Worm (Caenorhabditis elegans) whole organism, early embryonic: ENCODE measurements around the gene ain-1.

Experiments
- B0310.2 ChIP-seq: sonication (generic microtip); optimal IDR thresholded peaks from 2 replicates; lab custom pipeline; 2016; ENCODE audit warnings: mild to moderate bottlenecking, missing genetic modification characterization, missing compliant biosample characterization
- F13C5.2 ChIP-seq: sonication (generic microtip); optimal IDR thresholded peaks from 2 replicates; lab custom pipeline; 2017; ENCODE audit warnings: mild to moderate bottlenecking, missing genetic modification characterization, inconsistent platforms, missing compliant biosample characterization
- aly-1 ChIP-seq: sonication (generic microtip); optimal IDR thresholded peaks from 2 replicates; lab custom pipeline; 2016; ENCODE audit warnings: missing genetic modification characterization, missing compliant biosample characterization
- ama-1 ChIP-seq: fragments of 150-350 bp; optimal IDR thresholded peaks from 2 replicates; lab custom pipeline; 2014
- ceh-13 ChIP-seq: fragments of 200-800 bp; sonication (Bioruptor generic); optimal IDR thresholded peaks from 2 replicates; lab custom pipeline; 2018; ENCODE audit warnings: mild to moderate bottlenecking, missing genetic modification characterization, missing compliant biosample characterization
- ceh-36 ChIP-seq: sonication (generic microtip); optimal IDR thresholded peaks from 2 replicates; lab custom pipeline; 2016; ENCODE audit warnings: missing genetic modification characterization, inconsistent platforms, missing compliant biosample characterization
- ets-7 ChIP-seq: sonication (generic microtip); optimal IDR thresholded peaks from 2 replicates; lab custom pipeline; 2016; ENCODE audit warnings: missing genotype, missing genetic modification characterization, missing compliant biosample characterization
- flt-1 ChIP-seq: fragments of 200-800 bp; sonication (Bioruptor generic); IDR thresholded peaks from 2 replicates; pipeline ENCODE4 v1.3.6; 2022; ENCODE audit warnings: missing genetic modification characterization, missing compliant biosample characterization
- hmbx-1 ChIP-seq: sonication (generic microtip); optimal IDR thresholded peaks from 2 replicates; lab custom pipeline; 2016; ENCODE audit warnings: mild to moderate bottlenecking, missing genetic modification characterization, missing compliant biosample characterization
- hmg-4 ChIP-seq: fragments of 200-800 bp; sonication (Bioruptor generic); optimal IDR thresholded peaks from 2 replicates; lab custom pipeline; 2018; ENCODE audit warnings: mild to moderate bottlenecking, missing genetic modification characterization, missing compliant biosample characterization
- hnd-1 ChIP-seq: sonication (generic microtip); optimal IDR thresholded peaks from 2 replicates; lab custom pipeline; 2016; ENCODE audit warnings: missing genetic modification characterization, missing compliant biosample characterization
- pes-1 ChIP-seq: fragments of 200-800 bp; sonication (Bioruptor generic); IDR thresholded peaks from 2 replicates; pipeline ENCODE4 v1.3.6; 2022; ENCODE audit warnings: missing genetic modification reagents, missing genetic modification characterization, missing compliant biosample characterization
- scrt-1 ChIP-seq: fragments of 200-800 bp; sonication (Bioruptor generic); IDR thresholded peaks from 2 replicates; pipeline ENCODE4 v1.3.6; 2022; ENCODE audit warnings: missing genetic modification characterization, missing compliant biosample characterization
- sea-1 ChIP-seq: fragments of 200-800 bp; sonication (Bioruptor generic); conservative IDR thresholded peaks from 2 replicates; pipeline ENCODE4 v1.3.6; 2022; ENCODE audit warnings: missing genetic modification characterization, missing compliant biosample characterization
- tbx-11 ChIP-seq: fragments of 200-800 bp; sonication (Bioruptor generic); IDR thresholded peaks from 2 replicates; pipeline ENCODE4 v1.3.6; 2022; ENCODE audit warnings: missing genetic modification characterization, missing compliant biosample characterization
- tbx-37 ChIP-seq: fragments of 200-800 bp; sonication (Bioruptor generic); conservative IDR thresholded peaks from 2 replicates; pipeline ENCODE4 v1.3.6; 2022; ENCODE audit warnings: missing genetic modification reagents, missing genetic modification characterization, missing compliant biosample characterization
- tra-4 ChIP-seq: sonication (generic microtip); optimal IDR thresholded peaks from 2 replicates; lab custom pipeline; 2017; ENCODE audit warnings: missing genetic modification characterization, missing compliant biosample characterization

ain-1 gene

DNA sequence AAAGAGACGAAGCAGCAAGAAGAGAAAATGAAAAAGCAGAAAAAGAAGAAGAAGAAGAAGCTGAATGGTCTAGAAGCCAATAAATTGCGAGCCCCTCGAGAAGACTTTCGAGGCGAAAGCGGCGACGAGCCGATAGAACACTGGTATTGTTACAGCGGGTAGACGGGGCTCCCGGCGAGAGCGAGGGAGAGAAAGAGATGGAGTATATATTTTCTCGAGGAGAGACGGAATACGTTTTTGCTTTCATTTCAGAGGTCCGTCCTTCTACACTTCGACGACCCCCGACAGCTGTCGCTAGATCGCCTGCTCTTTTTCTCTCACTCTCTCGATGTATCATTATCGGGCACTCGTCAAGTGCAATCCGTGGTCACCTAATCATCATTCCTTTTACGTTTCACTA is 42.0 kb downstream of the ain-1 start:
- TF ChIP-seq F13C5.2 (tag; lab: Kevin White, UChicago) (no peak), aly-1 (tag; lab: Kevin White, UChicago) (no peak), tbx-37 (GFP tag; lab: Robert Waterston, UW) (no peak), hmg-4 (no peak), scrt-1 (no peak), ets-7 (tag; lab: Kevin White, UChicago) (no peak), ama-1 (lab: Kevin White, UChicago) (no peak), ceh-36 (no peak), pes-1 (no peak), tbx-11 (GFP tag; lab: Robert Waterston, UW) (no peak), B0310.2 (no peak), flt-1 (GFP tag; lab: Robert Waterston, UW) (no peak), hnd-1 (no peak), hmbx-1 (tag; lab: Kevin White, UChicago) (no peak), tra-4 (no peak), sea-1 (GFP tag; lab: Robert Waterston, UW) (no peak)

DNA sequence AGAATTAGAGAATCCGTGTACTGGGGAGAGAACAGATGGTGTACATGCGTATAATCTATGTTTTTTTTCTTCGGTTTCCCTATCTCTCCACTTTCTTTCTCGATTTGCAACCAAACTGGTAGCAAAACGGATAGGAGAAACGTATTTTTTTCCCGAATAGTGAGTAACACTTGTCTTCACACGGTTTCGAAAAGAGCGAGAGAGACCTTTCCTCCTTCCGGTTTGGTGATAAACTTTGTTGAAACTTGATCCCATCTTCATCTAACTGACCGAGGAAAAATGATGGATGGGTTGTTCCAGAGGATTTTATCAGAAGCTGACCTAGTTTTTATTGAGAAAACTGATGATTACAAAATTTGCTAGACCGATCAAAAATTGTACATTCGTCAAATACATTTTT is 45.1 kb downstream of the ain-1 start:
- TF ChIP-seq ceh-36, result no peak

- TF ChIP-seq tbx-37 (GFP tag; lab: Robert Waterston, UW) (no peak), sea-1 (GFP tag; lab: Robert Waterston, UW) (no peak), ama-1 (lab: Kevin White, UChicago) (no peak), hnd-1 (no peak), aly-1 (tag; lab: Kevin White, UChicago) (no peak), F13C5.2 (tag; lab: Kevin White, UChicago) (no peak), pes-1 (no peak), flt-1 (GFP tag; lab: Robert Waterston, UW) (no peak), tra-4 (no peak), ets-7 (tag; lab: Kevin White, UChicago) (no peak), ceh-36 (no peak), hmg-4 (no peak), scrt-1 (no peak), B0310.2 (no peak), ceh-13 (GFP tag; lab: Kevin White, UChicago) (no peak), hmbx-1 (tag; lab: Kevin White, UChicago) (no peak), tbx-11 (GFP tag; lab: Robert Waterston, UW) (no peak)
Measured at ce11 chrX:16660268-16660667, 47.0 kb downstream of the ain-1 start.

DNA sequence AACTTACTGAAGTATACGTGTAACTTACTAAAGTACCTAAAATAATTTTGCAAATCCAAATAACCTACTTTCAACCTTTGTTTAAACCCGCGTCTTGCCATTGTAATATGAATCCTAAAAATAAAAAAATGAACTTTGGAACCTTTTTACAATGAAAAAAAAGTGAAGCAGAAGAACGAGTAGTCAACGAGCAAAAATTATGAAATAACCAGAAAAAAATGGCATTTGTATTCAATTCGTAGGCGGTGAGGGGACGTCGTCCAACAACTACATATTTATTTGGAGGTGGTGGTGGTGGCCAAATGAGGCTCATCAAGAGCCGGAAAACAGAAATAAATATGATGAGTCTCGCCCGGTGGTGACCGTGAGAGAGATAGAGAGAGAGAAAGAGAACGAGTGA is 49.5 kb downstream of the ain-1 start, which contains the start of gene F43B10.1:
F43B10.1 (minus strand) TSS at position 101 of the 400 bp plus-strand sequence.
- no peak for TF ChIP-seq sea-1 (GFP tag; lab: Robert Waterston, UW)
- no peak for TF ChIP-seq tra-4
- TF ChIP-seq tbx-37 (GFP tag; lab: Robert Waterston, UW), result no peak; the same call in 1 of the 2 replicates
- TF ChIP-seq B0310.2, result no peak
- TF ChIP-seq flt-1 (GFP tag; lab: Robert Waterston, UW), result no peak
- no peak for TF ChIP-seq F13C5.2 (tag; lab: Kevin White, UChicago)
- TF ChIP-seq scrt-1, result no peak
- no peak for TF ChIP-seq ceh-36
- TF ChIP-seq hmbx-1 (tag; lab: Kevin White, UChicago), result no peak
- TF ChIP-seq aly-1 (tag; lab: Kevin White, UChicago), result no peak
